Fruit fly (Drosophila melanogaster) whole organism, embryonic: ENCODE results near the gene CG13313.

Experiments
- Ada2b ChIP-seq: fragments of 200-800 bp; sonication (Bioruptor generic); IDR thresholded peaks from 2 replicates; pipeline ENCODE4 v1.3.6; 2022; ENCODE audit warnings: missing biosample characterization, missing genetic modification characterization
- CG11696 ChIP-seq: fragments of 200-800 bp; sonication (Bioruptor generic); IDR thresholded peaks from 2 replicates; pipeline ENCODE4 v1.3.6; 2022; ENCODE audit warnings: missing biosample characterization, missing genetic modification characterization
- CG12942 ChIP-seq: fragments of 200-800 bp; sonication (Bioruptor generic); optimal IDR thresholded peaks from 3 replicates; lab custom pipeline; 2016; ENCODE audit warnings: missing biosample characterization, missing genetic modification characterization
- CG15011 ChIP-seq: fragments of 200-800 bp; sonication (Bioruptor generic); optimal IDR thresholded peaks from 3 replicates; lab custom pipeline; 2018; ENCODE audit warnings: missing biosample characterization, mild to moderate bottlenecking, missing genetic modification characterization
- CG1602 ChIP-seq: fragments of 200-800 bp; sonication (Bioruptor generic); optimal IDR thresholded peaks from 3 replicates; lab custom pipeline; 2016; ENCODE audit warnings: missing biosample characterization, missing genetic modification characterization
- CG16779 ChIP-seq: fragments of 200-800 bp; sonication (Bioruptor generic); IDR thresholded peaks from 2 replicates; pipeline ENCODE4 v1.3.6; 2022; ENCODE audit warnings: missing biosample characterization, missing genetic modification characterization
- CG16815 ChIP-seq: fragments of 200-800 bp; sonication (Bioruptor generic); optimal IDR thresholded peaks from 3 replicates; lab custom pipeline; 2017; ENCODE audit warnings: missing biosample characterization, mild to moderate bottlenecking, missing genetic modification characterization
- CG17359 ChIP-seq: fragments of 200-800 bp; sonication (Bioruptor generic); optimal IDR thresholded peaks from 3 replicates; lab custom pipeline; 2018; ENCODE audit warnings: missing biosample characterization, mild to moderate bottlenecking, missing genetic modification characterization, moderate library complexity
- CG17568 ChIP-seq: fragments of 200-800 bp; sonication (Bioruptor generic); optimal IDR thresholded peaks from 2 replicates; lab custom pipeline; 2018; ENCODE audit warnings: missing biosample characterization, mild to moderate bottlenecking, missing genetic modification characterization, moderate library complexity
- CG18011 ChIP-seq: fragments of 200-800 bp; sonication (Bioruptor generic); optimal IDR thresholded peaks from 2 replicates; lab custom pipeline; 2017; ENCODE audit warnings: missing biosample characterization, missing genetic modification characterization, mild to moderate bottlenecking, moderate library complexity, missing genotype
- CG18476 ChIP-seq: fragments of 200-800 bp; sonication (Bioruptor generic); optimal IDR thresholded peaks from 2 replicates; lab custom pipeline; 2016; ENCODE audit warnings: missing biosample characterization, mild to moderate bottlenecking, missing genetic modification characterization
- CG18599 ChIP-seq: fragments of 200-800 bp; sonication (Bioruptor generic); optimal IDR thresholded peaks from 3 replicates; lab custom pipeline; 2017; ENCODE audit warnings: missing biosample characterization, missing genetic modification characterization, mild to moderate bottlenecking, moderate library complexity, missing genetic modification reagents
- CG2202 ChIP-seq: fragments of 200-800 bp; sonication (Bioruptor generic); optimal IDR thresholded peaks from 2 replicates; lab custom pipeline; 2018; ENCODE audit warnings: missing biosample characterization, mild to moderate bottlenecking, missing genetic modification characterization
- CG2678 ChIP-seq: fragments of 200-800 bp; sonication (Bioruptor generic); optimal IDR thresholded peaks from 3 replicates; lab custom pipeline; 2019; ENCODE audit warnings: missing biosample characterization, mild to moderate bottlenecking, missing genetic modification characterization, moderate library complexity
- CG2875 ChIP-seq: fragments of 200-800 bp; sonication (Bioruptor generic); optimal IDR thresholded peaks from 2 replicates; lab custom pipeline; 2017; ENCODE audit warnings: missing biosample characterization, mild to moderate bottlenecking, missing genetic modification characterization, missing genetic modification reagents
- CG30403 ChIP-seq: fragments of 200-800 bp; sonication (Bioruptor generic); optimal IDR thresholded peaks from 3 replicates; lab custom pipeline; 2016; ENCODE audit warnings: missing biosample characterization, missing genetic modification characterization
- CG4282 ChIP-seq: fragments of 200-800 bp; sonication (Bioruptor generic); optimal IDR thresholded peaks from 2 replicates; lab custom pipeline; 2016; ENCODE audit warnings: missing biosample characterization, missing genetic modification characterization
- CG4328 ChIP-seq: fragments of 200-800 bp; sonication (Bioruptor generic); optimal IDR thresholded peaks from 3 replicates; lab custom pipeline; 2017; ENCODE audit warnings: missing biosample characterization, missing genetic modification reagents, missing genetic modification characterization
- CG4707 ChIP-seq: fragments of 200-800 bp; sonication (Bioruptor generic); optimal IDR thresholded peaks from 2 replicates; lab custom pipeline; 2018; ENCODE audit warnings: missing biosample characterization, mild to moderate bottlenecking, missing genetic modification characterization, moderate library complexity
- CG6272 ChIP-seq: fragments of 200-800 bp; sonication (Bioruptor generic); IDR thresholded peaks from 2 replicates; pipeline ENCODE4 v1.3.6; 2022; ENCODE audit warnings: missing biosample characterization, missing genetic modification characterization
- CG7745 ChIP-seq: fragments of 200-800 bp; sonication (Bioruptor generic); optimal IDR thresholded peaks from 2 replicates; lab custom pipeline; 2018; ENCODE audit warnings: missing biosample characterization, mild to moderate bottlenecking, missing genetic modification characterization, moderate library complexity
- CG9437 ChIP-seq: fragments of 200-800 bp; sonication (Bioruptor generic); optimal IDR thresholded peaks from 2 replicates; lab custom pipeline; 2018; ENCODE audit warnings: missing biosample characterization, mild to moderate bottlenecking, missing genetic modification characterization
- CoRest ChIP-seq: fragments of 200-800 bp; sonication (Bioruptor generic); optimal IDR thresholded peaks from 3 replicates; lab custom pipeline; 2018; ENCODE audit warnings: missing biosample characterization, mild to moderate bottlenecking, missing genetic modification characterization, moderate library complexity
- Drgx ChIP-seq: fragments of 200-800 bp; sonication (Bioruptor generic); IDR thresholded peaks from 2 replicates; pipeline ENCODE4 v1.3.6; 2022; ENCODE audit warnings: missing biosample characterization, missing genetic modification characterization
- Hey ChIP-seq: fragments of 200-800 bp; sonication (Bioruptor generic); optimal IDR thresholded peaks from 3 replicates; lab custom pipeline; 2018; ENCODE audit warnings: missing biosample characterization, mild to moderate bottlenecking, missing genetic modification characterization
- Kr ChIP-seq: fragments of 200-800 bp; sonication (Bioruptor generic); optimal IDR thresholded peaks from 2 replicates; lab custom pipeline; 2017; ENCODE audit warnings: missing biosample characterization, mild to moderate bottlenecking, missing genetic modification characterization
- NC2β ChIP-seq: fragments of 200-800 bp; sonication (Bioruptor generic); optimal IDR thresholded peaks from 2 replicates; lab custom pipeline; 2016; ENCODE audit warnings: missing biosample characterization, missing genetic modification characterization
- Ptx1 ChIP-seq: fragments of 200-800 bp; sonication (Bioruptor generic); IDR thresholded peaks from 2 replicates; pipeline ENCODE4 v1.3.6; 2022; ENCODE audit warnings: missing biosample characterization, missing genetic modification characterization
- Rx ChIP-seq: fragments of 200-800 bp; sonication (Bioruptor generic); IDR thresholded peaks from 2 replicates; pipeline ENCODE4 v1.3.6; 2022; ENCODE audit warnings: missing biosample characterization, missing genetic modification characterization
- Usf ChIP-seq: fragments of 200-800 bp; sonication (Bioruptor generic); optimal IDR thresholded peaks from 2 replicates; lab custom pipeline; 2017; ENCODE audit warnings: missing genotype, missing biosample characterization, missing genetic modification characterization
- az2 ChIP-seq: fragments of 200-800 bp; sonication (Bioruptor generic); optimal IDR thresholded peaks from 3 replicates; lab custom pipeline; 2016; ENCODE audit warnings: missing biosample characterization, missing genetic modification characterization
- bab2 ChIP-seq: fragments of 200-800 bp; sonication (Bioruptor generic); optimal IDR thresholded peaks from 2 replicates; lab custom pipeline; 2016; ENCODE audit warnings: missing biosample characterization, missing genetic modification characterization
- bowl ChIP-seq: fragments of 200-800 bp; sonication (Bioruptor generic); IDR thresholded peaks from 2 replicates; pipeline ENCODE4 v1.3.6; 2022; ENCODE audit warnings: missing biosample characterization, missing genetic modification characterization
- br ChIP-seq: fragments of >200 bp; optimal IDR thresholded peaks from 2 replicates; lab custom pipeline; 2017
- croc ChIP-seq: fragments of 200-800 bp; sonication (Bioruptor generic); conservative IDR thresholded peaks from 3 replicates; pipeline ENCODE4 v1.3.6; 2022; ENCODE audit warnings: missing biosample characterization, missing genetic modification characterization
- eyg ChIP-seq: fragments of 200-800 bp; sonication (Bioruptor generic); optimal IDR thresholded peaks from 3 replicates; lab custom pipeline; 2016; ENCODE audit warnings: missing biosample characterization, missing genetic modification characterization
- fru ChIP-seq: fragments of >200 bp; optimal IDR thresholded peaks from 2 replicates; lab custom pipeline; 2017
- ftz-f1 ChIP-seq: fragments of 200-800 bp; sonication (Bioruptor generic); optimal IDR thresholded peaks from 2 replicates; lab custom pipeline; 2016; ENCODE audit warnings: missing biosample characterization, missing genetic modification characterization
- gce ChIP-seq: fragments of 200-800 bp; sonication (Bioruptor generic); IDR thresholded peaks from 3 replicates; pipeline ENCODE4 v1.3.6; 2022; ENCODE audit warnings: missing biosample characterization, missing genetic modification characterization
- gsb-n ChIP-seq: fragments of 200-800 bp; sonication (Bioruptor generic); optimal IDR thresholded peaks from 3 replicates; lab custom pipeline; 2018; ENCODE audit warnings: missing biosample characterization, mild to moderate bottlenecking, missing genetic modification characterization
- hb ChIP-seq: fragments of 200-800 bp; sonication (Bioruptor generic); IDR thresholded peaks from 3 replicates; pipeline ENCODE4 v1.3.6; 2022; ENCODE audit warnings: missing biosample characterization, missing genetic modification characterization; ENCODE audit not compliant: partially characterized antibody
- hbn ChIP-seq: fragments of 200-800 bp; sonication (Bioruptor generic); IDR thresholded peaks from 2 replicates; pipeline ENCODE4 v1.3.6; 2022; ENCODE audit warnings: missing biosample characterization, missing genetic modification characterization; ENCODE audit not compliant: partially characterized antibody
- insv ChIP-seq, 2 experiments: fragments of 200-800 bp; sonication (Bioruptor generic); optimal IDR thresholded peaks; 3 replicates each; lab custom pipeline; 2016 to 2018; ENCODE audit warnings: missing biosample characterization in 2 of 2, missing genetic modification characterization in 2 of 2
- inv ChIP-seq: fragments of 200-800 bp; sonication (Bioruptor generic); IDR thresholded peaks from 2 replicates; pipeline ENCODE4 v1.3.6; 2022; ENCODE audit warnings: missing biosample characterization, missing genetic modification characterization; ENCODE audit not compliant: partially characterized antibody
- lab ChIP-seq: fragments of 200-800 bp; sonication (Bioruptor generic); optimal IDR thresholded peaks from 3 replicates; lab custom pipeline; 2017; ENCODE audit warnings: missing biosample characterization, missing genetic modification characterization, mild to moderate bottlenecking, moderate library complexity, missing genetic modification reagents
- luna ChIP-seq: fragments of 200-800 bp; sonication (Bioruptor generic); optimal IDR thresholded peaks from 2 replicates; lab custom pipeline; 2016; ENCODE audit warnings: missing biosample characterization, missing genetic modification characterization
- maf-S ChIP-seq: fragments of 200-800 bp; sonication (Bioruptor generic); optimal IDR thresholded peaks from 2 replicates; lab custom pipeline; 2016; ENCODE audit warnings: missing biosample characterization, missing genetic modification characterization
- nerfin-2 ChIP-seq: fragments of 200-800 bp; sonication (Bioruptor generic); IDR thresholded peaks from 2 replicates; pipeline ENCODE4 v1.3.6; 2022; ENCODE audit warnings: missing biosample characterization, missing genetic modification characterization; ENCODE audit not compliant: partially characterized antibody
- sens-2 ChIP-seq: fragments of 200-800 bp; sonication (Bioruptor generic); IDR thresholded peaks from 2 replicates; pipeline ENCODE4 v1.3.6; 2022; ENCODE audit warnings: missing biosample characterization, missing genetic modification characterization
- zf30C ChIP-seq: fragments of 200-800 bp; sonication (Bioruptor generic); optimal IDR thresholded peaks from 3 replicates; lab custom pipeline; 2018; ENCODE audit warnings: missing biosample characterization, mild to moderate bottlenecking, missing genetic modification characterization

The CG13313 gene

dm6 chr3L:8996173-8996767 is 37.6 kb downstream of the CG13313 start (continued):
- no peak for TF ChIP-seq Hey (tag; lab: Kevin White, UChicago)
- TF ChIP-seq Ada2b, result peak; percentile 67
- no peak for TF ChIP-seq br (lab: Kevin White, UChicago)
- no peak for TF ChIP-seq CG2678 (tag; lab: Kevin White, UChicago)
- TF ChIP-seq CG16779 (GFP tag; lab: Robert Waterston, UW), result no peak
- peak; percentile 64 for TF ChIP-seq Rx
- TF ChIP-seq eyg (GFP tag; lab: Kevin White, UChicago), result no peak
- TF ChIP-seq gce (GFP tag; lab: Robert Waterston, UW), result 0 out of 3 replicates have a peak, but pooled peaks have one; percentile 46
- no peak for TF ChIP-seq nerfin-2 (GFP tag; lab: Robert Waterston, UW)
- peak; percentile 34 for TF ChIP-seq CG2875 (GFP tag; lab: Kevin White, UChicago)
- TF ChIP-seq bab2 (GFP tag; lab: Kevin White, UChicago), result peak; percentile 66
- no peak for TF ChIP-seq CG7745 (tag; lab: Kevin White, UChicago)
- TF ChIP-seq CG30403 (GFP tag; lab: Kevin White, UChicago), result peak; percentile 68
- TF ChIP-seq Drgx (GFP tag; lab: Robert Waterston, UW), result peak; percentile 90
- 0 out of 2 replicates have a peak, but pooled peaks have one; percentile 42 for TF ChIP-seq CG6272
- no peak for TF ChIP-seq insv (GFP tag; optimal IDR thresholded peaks at IDR 0.05; lab: Kevin White, UChicago)
- no peak for TF ChIP-seq gsb-n
- peak; percentile 79 for TF ChIP-seq az2 (GFP tag; lab: Kevin White, UChicago)
- TF ChIP-seq bowl (GFP tag; lab: Robert Waterston, UW), result peak; percentile 45; the same call in 1 of the 2 replicates
- TF ChIP-seq hbn (GFP tag; lab: Robert Waterston, UW), result no peak
- TF ChIP-seq CG17359 (tag; lab: Kevin White, UChicago), result peak; percentile 84
- TF ChIP-seq CG1602 (GFP tag; lab: Kevin White, UChicago), result peak; percentile 63
- peak; percentile 51 for TF ChIP-seq CG4707
- TF ChIP-seq CG9437 (GFP tag; lab: Kevin White, UChicago), result peak; percentile 13
- TF ChIP-seq croc (GFP tag; lab: Robert Waterston, UW), result peak; percentile 58
- TF ChIP-seq Ptx1, result peak; percentile 69
- peak; percentile 50; the same call in 1 of the 2 replicates for TF ChIP-seq CG11696 (GFP tag; lab: Robert Waterston, UW)
- TF ChIP-seq CG12942, result peak; percentile 41
- TF ChIP-seq inv (GFP tag; lab: Robert Waterston, UW), result no peak
- no peak for TF ChIP-seq CG4328 (GFP tag; lab: Kevin White, UChicago)
- peak; percentile 11 for TF ChIP-seq NC2β (GFP tag; lab: Kevin White, UChicago)
- TF ChIP-seq zf30C, result no peak
- no peak for TF ChIP-seq sens-2 (GFP tag; lab: Robert Waterston, UW)
- TF ChIP-seq lab (GFP tag; lab: Kevin White, UChicago), result no peak
- TF ChIP-seq Kr (GFP tag; lab: Kevin White, UChicago), result no peak
- no peak for TF ChIP-seq luna (GFP tag; lab: Kevin White, UChicago)
- TF ChIP-seq CG18476 (GFP tag; lab: Kevin White, UChicago), result peak; percentile 30
- TF ChIP-seq CG18599, result peak; percentile 28
- TF ChIP-seq CG2202 (tag; lab: Kevin White, UChicago), result peak; percentile 10
- peak; percentile 11 for TF ChIP-seq CG15011 (GFP tag; lab: Kevin White, UChicago)
- TF ChIP-seq CG17568 (GFP tag; lab: Kevin White, UChicago), result no peak
- TF ChIP-seq CG18011 (GFP tag; lab: Kevin White, UChicago), result no peak
- no peak for TF ChIP-seq CG4282 (GFP tag; lab: Kevin White, UChicago)
- peak; percentile 3 for TF ChIP-seq Usf (GFP tag; lab: Kevin White, UChicago)
- no peak for TF ChIP-seq CoRest
- TF ChIP-seq maf-S, result peak; percentile 10
- TF ChIP-seq CG16815 (GFP tag; lab: Kevin White, UChicago), result peak; percentile 65
- TF ChIP-seq fru (lab: Kevin White, UChicago), result no peak
- no peak for TF ChIP-seq hb (GFP tag; lab: Robert Waterston, UW)
- TF ChIP-seq ftz-f1 (GFP tag; lab: Kevin White, UChicago), result no peak
